Worm (Caenorhabditis elegans) whole organism, early embryonic: ENCODE measurements around the gene F53F4.12.

ENCODE experiments used
- F13C5.2 ChIP-seq: sonication (generic microtip); optimal IDR thresholded peaks from 2 replicates; lab custom pipeline; 2017; ENCODE audit warnings: mild to moderate bottlenecking, missing genetic modification characterization, inconsistent platforms, missing compliant biosample characterization
- hmbx-1 ChIP-seq: sonication (generic microtip); optimal IDR thresholded peaks from 2 replicates; lab custom pipeline; 2016; ENCODE audit warnings: mild to moderate bottlenecking, missing genetic modification characterization, missing compliant biosample characterization
- sea-1 ChIP-seq: fragments of 200-800 bp; sonication (Bioruptor generic); conservative IDR thresholded peaks from 2 replicates; pipeline ENCODE4 v1.3.6; 2022; ENCODE audit warnings: missing genetic modification characterization, missing compliant biosample characterization

- TF ChIP-seq hmbx-1 (tag; lab: Kevin White, UChicago) (no peak), F13C5.2 (tag; lab: Kevin White, UChicago) (no peak), sea-1 (GFP tag; lab: Robert Waterston, UW) (no peak)
These were observed 28.5 kb downstream of the F53F4.12 start for ce11 chrV:13654394-13654792.
